Fruit fly (Drosophila melanogaster) whole organism, embryonic: ENCODE data around the gene CG31683.

ENCODE experiments used
- Ada2b ChIP-seq: fragments of 200-800 bp; sonication (Bioruptor generic); IDR thresholded peaks from 2 replicates; pipeline ENCODE4 v1.3.6; 2022; ENCODE audit warnings: missing biosample characterization, missing genetic modification characterization
- CG10147 ChIP-seq: fragments of 200-800 bp; sonication (Bioruptor generic); optimal IDR thresholded peaks from 2 replicates; lab custom pipeline; 2019; ENCODE audit warnings: missing biosample characterization, mild to moderate bottlenecking, missing genetic modification characterization, moderate library complexity
- CG10274 ChIP-seq: fragments of 200-800 bp; sonication (Bioruptor generic); optimal IDR thresholded peaks from 3 replicates; lab custom pipeline; 2017; ENCODE audit warnings: missing biosample characterization, mild to moderate bottlenecking, missing genetic modification characterization
- CG10565 ChIP-seq: fragments of 200-800 bp; sonication (Bioruptor generic); optimal IDR thresholded peaks from 3 replicates; lab custom pipeline; 2016; ENCODE audit warnings: missing biosample characterization, mild to moderate bottlenecking, missing genetic modification characterization
- CG11085 ChIP-seq: fragments of 200-800 bp; sonication (Bioruptor generic); IDR thresholded peaks from 2 replicates; pipeline ENCODE4 v1.3.6; 2022; ENCODE audit warnings: missing biosample characterization, missing genetic modification characterization
- CG11723 ChIP-seq: fragments of 200-800 bp; sonication (Bioruptor generic); optimal IDR thresholded peaks from 2 replicates; lab custom pipeline; 2017; ENCODE audit warnings: missing biosample characterization, mild to moderate bottlenecking, missing genetic modification characterization
- CG12942 ChIP-seq: fragments of 200-800 bp; sonication (Bioruptor generic); optimal IDR thresholded peaks from 3 replicates; lab custom pipeline; 2016; ENCODE audit warnings: missing biosample characterization, missing genetic modification characterization
- CG14667 ChIP-seq: fragments of 200-800 bp; sonication (Bioruptor generic); IDR thresholded peaks from 2 replicates; pipeline ENCODE4 v1.3.6; 2022; ENCODE audit warnings: missing biosample characterization, missing genetic modification characterization
- CG15011 ChIP-seq: fragments of 200-800 bp; sonication (Bioruptor generic); optimal IDR thresholded peaks from 3 replicates; lab custom pipeline; 2018; ENCODE audit warnings: missing biosample characterization, mild to moderate bottlenecking, missing genetic modification characterization
- CG17385 ChIP-seq: fragments of 200-800 bp; sonication (Bioruptor generic); optimal IDR thresholded peaks from 3 replicates; lab custom pipeline; 2018; ENCODE audit warnings: missing biosample characterization, mild to moderate bottlenecking, missing genetic modification characterization
- CG17612 ChIP-seq: fragments of 200-800 bp; sonication (Bioruptor generic); IDR thresholded peaks from 2 replicates; pipeline ENCODE4 v1.3.6; 2022; ENCODE audit warnings: missing biosample characterization, missing genetic modification characterization
- CG2129 ChIP-seq: fragments of 200-800 bp; sonication (Bioruptor generic); IDR thresholded peaks from 2 replicates; pipeline ENCODE4 v1.3.6; 2022; ENCODE audit warnings: missing biosample characterization, missing genetic modification characterization; ENCODE audit not compliant: partially characterized antibody
- CG33213 ChIP-seq: fragments of 200-800 bp; sonication (Bioruptor generic); optimal IDR thresholded peaks from 3 replicates; lab custom pipeline; 2016; ENCODE audit warnings: missing biosample characterization, missing genetic modification characterization
- CG4282 ChIP-seq: fragments of 200-800 bp; sonication (Bioruptor generic); optimal IDR thresholded peaks from 2 replicates; lab custom pipeline; 2016; ENCODE audit warnings: missing biosample characterization, missing genetic modification characterization
- CG4328 ChIP-seq: fragments of 200-800 bp; sonication (Bioruptor generic); optimal IDR thresholded peaks from 3 replicates; lab custom pipeline; 2017; ENCODE audit warnings: missing biosample characterization, missing genetic modification reagents, missing genetic modification characterization
- CG4424 ChIP-seq: fragments of 200-800 bp; sonication (Bioruptor generic); optimal IDR thresholded peaks from 3 replicates; lab custom pipeline; 2016; ENCODE audit warnings: missing biosample characterization, missing genetic modification characterization
- CG5180 ChIP-seq: fragments of 200-800 bp; sonication (Bioruptor generic); optimal IDR thresholded peaks from 3 replicates; lab custom pipeline; 2017; ENCODE audit warnings: missing biosample characterization, missing genetic modification characterization, mild to moderate bottlenecking, moderate library complexity, missing genetic modification reagents
- CG6254 ChIP-seq: fragments of 200-800 bp; sonication (Bioruptor generic); optimal IDR thresholded peaks from 3 replicates; lab custom pipeline; 2017; ENCODE audit warnings: mild to moderate bottlenecking, missing biosample characterization, missing genetic modification reagents, missing genetic modification characterization
- CG6683 ChIP-seq: fragments of 200-800 bp; sonication (Bioruptor generic); optimal IDR thresholded peaks from 2 replicates; lab custom pipeline; 2017; ENCODE audit warnings: missing biosample characterization, mild to moderate bottlenecking, missing genetic modification characterization, missing genetic modification reagents
- CG8359 ChIP-seq: fragments of 200-800 bp; sonication (Bioruptor generic); optimal IDR thresholded peaks from 2 replicates; lab custom pipeline; 2017; ENCODE audit warnings: missing biosample characterization, mild to moderate bottlenecking, missing genetic modification characterization, borderline replicate concordance
- CG9817 ChIP-seq: fragments of 200-800 bp; sonication (Bioruptor generic); optimal IDR thresholded peaks from 2 replicates; lab custom pipeline; 2018; ENCODE audit warnings: missing biosample characterization, mild to moderate bottlenecking, missing genetic modification characterization, moderate library complexity
- CTCF ChIP-seq: fragments of 200-800 bp; sonication (Bioruptor generic); optimal IDR thresholded peaks from 2 replicates; lab custom pipeline; 2017; ENCODE audit warnings: missing biosample characterization, mild to moderate bottlenecking, missing genetic modification characterization, moderate library complexity
- Eip74EF ChIP-seq, 2 experiments: fragments of 200-800 bp in 1 of 2; fragments of >200 bp in 1 of 2; sonication (Bioruptor generic) in 1 of 2; optimal IDR thresholded peaks; 2 replicates each; lab custom pipeline; 2017 to 2019; ENCODE audit warnings: missing biosample characterization in 2 of 2, missing genetic modification characterization in 2 of 2, mild to moderate bottlenecking in 1 of 2, moderate library complexity in 1 of 2
- Elba2 ChIP-seq: fragments of 200-800 bp; sonication (Bioruptor generic); optimal IDR thresholded peaks from 3 replicates; lab custom pipeline; 2016; ENCODE audit warnings: missing biosample characterization, missing genetic modification characterization
- Jarid2 ChIP-seq: fragments of 200-800 bp; sonication (Bioruptor generic); optimal IDR thresholded peaks from 3 replicates; lab custom pipeline; 2017; ENCODE audit warnings: mild to moderate bottlenecking, missing biosample characterization, missing genetic modification reagents, missing genetic modification characterization
- Opbp ChIP-seq: fragments of 200-800 bp; sonication (Bioruptor generic); IDR thresholded peaks from 3 replicates; pipeline ENCODE4 v1.3.6; 2022; ENCODE audit warnings: missing biosample characterization, missing genetic modification characterization; ENCODE audit not compliant: partially characterized antibody
- Side ChIP-seq: fragments of 200-800 bp; sonication (Bioruptor generic); optimal IDR thresholded peaks from 2 replicates; lab custom pipeline; 2016; ENCODE audit warnings: missing biosample characterization, missing genetic modification characterization
- Sin3A ChIP-seq: fragments of >200 bp; optimal IDR thresholded peaks from 2 replicates; lab custom pipeline; 2018
- Usf ChIP-seq: fragments of 200-800 bp; sonication (Bioruptor generic); optimal IDR thresholded peaks from 2 replicates; lab custom pipeline; 2017; ENCODE audit warnings: missing genotype, missing biosample characterization, missing genetic modification characterization
- aop ChIP-seq: fragments of 200-800 bp; sonication (Bioruptor generic); IDR thresholded peaks from 2 replicates; pipeline ENCODE4 v1.3.6; 2022; ENCODE audit warnings: missing biosample characterization, missing genetic modification characterization
- ash1 ChIP-seq: fragments of 200-800 bp; sonication (Bioruptor generic); optimal IDR thresholded peaks from 2 replicates; lab custom pipeline; 2018; ENCODE audit warnings: missing biosample characterization, mild to moderate bottlenecking, missing genetic modification characterization
- br ChIP-seq: fragments of >200 bp; optimal IDR thresholded peaks from 2 replicates; lab custom pipeline; 2017
- chn ChIP-seq: fragments of 200-800 bp; sonication (Bioruptor generic); optimal IDR thresholded peaks from 2 replicates; lab custom pipeline; 2016; ENCODE audit warnings: missing biosample characterization, missing genetic modification characterization
- dan ChIP-seq: fragments of 200-800 bp; sonication (Bioruptor generic); IDR thresholded peaks from 2 replicates; pipeline ENCODE4 v1.3.6; 2022; ENCODE audit warnings: missing biosample characterization, missing genetic modification characterization
- ems ChIP-seq: fragments of 200-800 bp; sonication (Bioruptor generic); optimal IDR thresholded peaks from 3 replicates; lab custom pipeline; 2016; ENCODE audit warnings: missing biosample characterization, missing genetic modification characterization
- gce ChIP-seq: fragments of 200-800 bp; sonication (Bioruptor generic); IDR thresholded peaks from 3 replicates; pipeline ENCODE4 v1.3.6; 2022; ENCODE audit warnings: missing biosample characterization, missing genetic modification characterization
- ind ChIP-seq: fragments of 200-800 bp; sonication (Bioruptor generic); optimal IDR thresholded peaks from 3 replicates; lab custom pipeline; 2016; ENCODE audit warnings: missing biosample characterization, missing genetic modification characterization
- kni ChIP-seq: fragments of 200-800 bp; sonication (Bioruptor generic); optimal IDR thresholded peaks from 3 replicates; lab custom pipeline; 2017; ENCODE audit warnings: mild to moderate bottlenecking, missing biosample characterization, missing genetic modification reagents, missing genetic modification characterization
- mirr ChIP-seq: fragments of 200-800 bp; sonication (Bioruptor generic); optimal IDR thresholded peaks from 3 replicates; lab custom pipeline; 2018; ENCODE audit warnings: missing biosample characterization, mild to moderate bottlenecking, missing genetic modification characterization
- mld ChIP-seq: fragments of 200-800 bp; sonication (Bioruptor generic); IDR thresholded peaks from 3 replicates; pipeline ENCODE4 v1.3.6; 2022; ENCODE audit warnings: missing biosample characterization, missing genetic modification characterization; ENCODE audit not compliant: partially characterized antibody
- pan ChIP-seq, 4 experiments: fragments of >200 bp in 3 of 4; fragments of 200-800 bp in 1 of 4; sonication (Bioruptor generic) in 1 of 4; optimal IDR thresholded peaks in 3 of 4; IDR thresholded peaks in 1 of 4; 2 replicates each; pipeline versions ENCODE4 v1.3.6 to Lab custom; 2017 to 2022; ENCODE audit warnings: missing biosample characterization in 2 of 4, missing genetic modification characterization in 2 of 4, mixed read lengths in 1 of 4
- salm ChIP-seq: fragments of 200-800 bp; sonication (Bioruptor generic); optimal IDR thresholded peaks from 2 replicates; lab custom pipeline; 2018; ENCODE audit warnings: missing biosample characterization, mild to moderate bottlenecking, missing genetic modification characterization
- toy ChIP-seq: fragments of 200-800 bp; sonication (Bioruptor generic); IDR thresholded peaks from 2 replicates; pipeline ENCODE4 v1.3.6; 2022; ENCODE audit warnings: missing biosample characterization, missing genetic modification characterization
- ttk ChIP-seq: fragments of 200-800 bp; sonication (Bioruptor generic); IDR thresholded peaks from 2 replicates; pipeline ENCODE4 v2.1.2; 2022; ENCODE audit warnings: missing biosample characterization, missing genetic modification characterization
- usp ChIP-seq: fragments of >200 bp; optimal IDR thresholded peaks from 2 replicates; lab custom pipeline; 2017; ENCODE audit warnings: missing biosample characterization, missing genetic modification characterization
- zen2 ChIP-seq: fragments of 200-800 bp; sonication (Bioruptor generic); IDR thresholded peaks from 3 replicates; pipeline ENCODE4 v1.3.6; 2022; ENCODE audit warnings: missing biosample characterization, missing genetic modification characterization; ENCODE audit not compliant: partially characterized antibody

The CG31683 gene

dm6 chr2L:20414750-20415211 lies 35.0 kb downstream of the CG31683 start, which contains the start of gene CG10947 (continued):
- TF ChIP-seq CG10147 (GFP tag; lab: Kevin White, UChicago) (peak; percentile 7), chn (GFP tag; lab: Kevin White, UChicago) (peak; percentile 70), CG4328 (GFP tag; lab: Kevin White, UChicago) (peak; percentile 14), CG9817 (peak; percentile 69), mld (GFP tag; lab: Robert Waterston, UW) (no peak), pan (optimal IDR thresholded peaks at IDR 0.05; lab: Kevin White, UChicago) (no peak), pan (GFP tag; optimal IDR thresholded peaks at IDR 0.05 in 1 of 2, IDR thresholded peaks at IDR 0.05 in 1 of 2) (peak in 1 of 2 experiments; percentile 54), CG15011 (no peak), CG12942 (GFP tag; lab: Kevin White, UChicago) (peak; percentile 62), CG11085 (GFP tag; lab: Robert Waterston, UW) (peak; percentile 43; the same call in 1 of the 2 replicates), Ada2b (peak; percentile 47; the same call in 1 of the 2 replicates), CG17385 (GFP tag; lab: Kevin White, UChicago) (peak; percentile 65), salm (tag; lab: Kevin White, UChicago) (no peak), CG10274 (GFP tag; lab: Kevin White, UChicago) (no peak), kni (GFP tag; lab: Kevin White, UChicago) (no peak), CG4282 (peak; percentile 3), CG17612 (no peak), CG4424 (GFP tag; lab: Kevin White, UChicago) (peak; percentile 74), CG6254 (GFP tag; lab: Kevin White, UChicago) (peak; percentile 58), CTCF (GFP tag; lab: Kevin White, UChicago) (peak; percentile 94), Eip74EF (GFP tag; optimal IDR thresholded peaks at IDR 0.05; lab: Kevin White, UChicago) (no peak), ash1 (GFP tag; lab: Kevin White, UChicago) (no peak), gce (GFP tag; lab: Robert Waterston, UW) (no peak), Elba2 (GFP tag; lab: Kevin White, UChicago) (no peak), CG14667 (GFP tag; lab: Robert Waterston, UW) (no peak), CG8359 (GFP tag; lab: Kevin White, UChicago) (peak; percentile 21), Side (peak; percentile 60), aop (no peak), CG10565 (GFP tag; lab: Kevin White, UChicago) (no peak), ttk (GFP tag; lab: Robert Waterston, UW) (0 out of 2 replicates have a peak, but pooled peaks have one; percentile 25), br (lab: Kevin White, UChicago) (no peak), zen2 (GFP tag; lab: Robert Waterston, UW) (0 out of 3 replicates have a peak, but pooled peaks have one; percentile 27), Opbp (GFP tag; lab: Robert Waterston, UW) (peak; percentile 69; the same call in 2 of the 3 replicates), CG6683 (GFP tag; lab: Kevin White, UChicago) (no peak), CG11723 (GFP tag; lab: Kevin White, UChicago) (peak; percentile 58), mirr (GFP tag; lab: Kevin White, UChicago) (no peak), Usf (GFP tag; lab: Kevin White, UChicago) (peak; percentile 17), dan (GFP tag; lab: Robert Waterston, UW) (no peak), Sin3A (lab: Kevin White, UChicago) (no peak), Jarid2 (GFP tag; lab: Kevin White, UChicago) (no peak), CG2129 (GFP tag; lab: Robert Waterston, UW) (no peak), CG33213 (GFP tag; lab: Kevin White, UChicago) (peak; percentile 84), usp (GFP tag; lab: Kevin White, UChicago) (no peak), ind (GFP tag; lab: Kevin White, UChicago) (peak; percentile 57), ems (GFP tag; lab: Kevin White, UChicago) (peak; percentile 55), CG5180 (GFP tag; lab: Kevin White, UChicago) (peak; percentile 60), toy (GFP tag; lab: Robert Waterston, UW) (0 out of 2 replicates have a peak, but pooled peaks have one; percentile 32)
